Worm (Caenorhabditis elegans): Measurements from ENCODE around the gene ant-1.4.

- TF ChIP-seq flt-1 (GFP tag; IDR thresholded peaks at IDR 0.05) (no peak), hmg-4 (GFP tag; optimal IDR thresholded peaks at IDR 0.05) (no peak)
These were observed 39.1 kb downstream of the ant-1.4 start, which contains the start of gene M116.5 for ce11 chrIV:8420961-8421360.
